Fruit fly (Drosophila melanogaster) whole organism, embryonic: ENCODE data around the gene ftz-f1.

Source experiments
- CG1024 ChIP-seq: fragments of 200-800 bp; sonication (Bioruptor generic); IDR thresholded peaks from 2 replicates; pipeline ENCODE4 v1.3.6; 2022; ENCODE audit warnings: missing biosample characterization, missing genetic modification characterization
- CG10366 ChIP-seq: fragments of 200-800 bp; sonication (Bioruptor generic); IDR thresholded peaks from 2 replicates; pipeline ENCODE4 v1.3.6; 2022; ENCODE audit warnings: missing biosample characterization, missing genetic modification characterization
- CG10979 ChIP-seq: fragments of 200-800 bp; sonication (Bioruptor generic); optimal IDR thresholded peaks from 2 replicates; lab custom pipeline; 2018; ENCODE audit warnings: missing biosample characterization, mild to moderate bottlenecking, missing genetic modification characterization, moderate library complexity
- CG12104 ChIP-seq: fragments of 200-800 bp; sonication (Bioruptor generic); optimal IDR thresholded peaks from 3 replicates; lab custom pipeline; 2016; ENCODE audit warnings: missing biosample characterization, missing genetic modification characterization
- CG12236 ChIP-seq: fragments of 200-800 bp; sonication (Bioruptor generic); optimal IDR thresholded peaks from 2 replicates; lab custom pipeline; 2016; ENCODE audit warnings: missing biosample characterization, missing genetic modification characterization
- CG12744 ChIP-seq: fragments of 200-800 bp; sonication (Bioruptor generic); optimal IDR thresholded peaks from 2 replicates; lab custom pipeline; 2016; ENCODE audit warnings: missing biosample characterization, missing genetic modification characterization
- CG12769 ChIP-seq: fragments of 200-800 bp; sonication (Bioruptor generic); optimal IDR thresholded peaks from 2 replicates; lab custom pipeline; 2019; ENCODE audit warnings: missing biosample characterization, mild to moderate bottlenecking, missing genetic modification characterization, moderate library complexity
- CG1529 ChIP-seq: fragments of 200-800 bp; sonication (Bioruptor generic); optimal IDR thresholded peaks from 3 replicates; lab custom pipeline; 2018; ENCODE audit warnings: missing biosample characterization, missing genetic modification characterization
- CG17186 ChIP-seq: fragments of 200-800 bp; sonication (Bioruptor generic); optimal IDR thresholded peaks from 3 replicates; lab custom pipeline; 2017; ENCODE audit warnings: missing biosample characterization, missing genetic modification reagents, missing genetic modification characterization
- CG1832 ChIP-seq: fragments of 200-800 bp; sonication (Bioruptor generic); optimal IDR thresholded peaks from 2 replicates; lab custom pipeline; 2017; ENCODE audit warnings: missing biosample characterization, mild to moderate bottlenecking, missing genetic modification characterization, inconsistent platforms
- CG2202 ChIP-seq: fragments of 200-800 bp; sonication (Bioruptor generic); optimal IDR thresholded peaks from 2 replicates; lab custom pipeline; 2018; ENCODE audit warnings: missing biosample characterization, mild to moderate bottlenecking, missing genetic modification characterization
- CG30020 ChIP-seq: fragments of 200-800 bp; optimal IDR thresholded peaks from 2 replicates; lab custom pipeline; 2019; ENCODE audit warnings: missing biosample characterization, mild to moderate bottlenecking, missing genetic modification characterization, moderate library complexity
- CG32532 ChIP-seq: fragments of 200-800 bp; sonication (Bioruptor generic); IDR thresholded peaks from 2 replicates; pipeline ENCODE4 v1.3.6; 2022; ENCODE audit warnings: missing biosample characterization, missing genetic modification characterization
- CG42726 ChIP-seq: fragments of 200-800 bp; sonication (Bioruptor generic); IDR thresholded peaks from 2 replicates; pipeline ENCODE4 v1.3.6; 2022; ENCODE audit warnings: missing biosample characterization, missing genetic modification characterization; ENCODE audit not compliant: partially characterized antibody
- CG4854 ChIP-seq: fragments of 200-800 bp; sonication (Bioruptor generic); optimal IDR thresholded peaks from 2 replicates; lab custom pipeline; 2016; ENCODE audit warnings: missing biosample characterization, missing genetic modification characterization, inconsistent platforms
- CG8388 ChIP-seq: fragments of 200-800 bp; sonication (Bioruptor generic); optimal IDR thresholded peaks from 2 replicates; lab custom pipeline; 2019; ENCODE audit warnings: missing biosample characterization, mild to moderate bottlenecking, missing genetic modification characterization, moderate library complexity
- CG9817 ChIP-seq: fragments of 200-800 bp; sonication (Bioruptor generic); optimal IDR thresholded peaks from 2 replicates; lab custom pipeline; 2018; ENCODE audit warnings: missing biosample characterization, mild to moderate bottlenecking, missing genetic modification characterization, moderate library complexity
- CHES-1-like ChIP-seq: fragments of 200-800 bp; sonication (Bioruptor generic); optimal IDR thresholded peaks from 2 replicates; lab custom pipeline; 2016; ENCODE audit warnings: missing biosample characterization, missing genetic modification characterization
- D ChIP-seq, 2 experiments: fragments of 200-800 bp in 1 of 2; fragments of >200 bp in 1 of 2; sonication (Bioruptor generic) in 1 of 2; optimal IDR thresholded peaks; 2 replicates in 1 of 2; 3 replicates in 1 of 2; lab custom pipeline; 2017; ENCODE audit warnings: mild to moderate bottlenecking in 1 of 2, missing biosample characterization in 1 of 2, missing genetic modification characterization in 1 of 2, missing genetic modification reagents in 1 of 2
- Dll ChIP-seq: fragments of 200-800 bp; sonication (Bioruptor generic); IDR thresholded peaks from 4 replicates; pipeline ENCODE4 v1.3.6; 2022; ENCODE audit warnings: missing biosample characterization, missing genetic modification characterization; ENCODE audit not compliant: partially characterized antibody
- Doc2 ChIP-seq: fragments of 200-800 bp; sonication (Bioruptor generic); IDR thresholded peaks from 2 replicates; pipeline ENCODE4 v1.3.6; 2022; ENCODE audit warnings: missing biosample characterization, missing genetic modification characterization
- E2f2 ChIP-seq: fragments of 200-800 bp; sonication (Bioruptor generic); IDR thresholded peaks from 2 replicates; pipeline ENCODE4 v1.3.6; 2022; ENCODE audit warnings: missing biosample characterization, missing genetic modification characterization
- Ets97D ChIP-seq: fragments of 200-800 bp; sonication (Bioruptor generic); optimal IDR thresholded peaks from 3 replicates; lab custom pipeline; 2016; ENCODE audit warnings: missing biosample characterization, missing genetic modification characterization
- HLH3B ChIP-seq: fragments of 200-800 bp; sonication (Bioruptor generic); IDR thresholded peaks from 2 replicates; pipeline ENCODE4 v1.3.6; 2022; ENCODE audit warnings: missing biosample characterization, missing genetic modification characterization
- Hand ChIP-seq: fragments of 200-800 bp; sonication (Bioruptor generic); optimal IDR thresholded peaks from 2 replicates; lab custom pipeline; 2017; ENCODE audit warnings: mild to moderate bottlenecking, missing biosample characterization, missing genetic modification reagents, missing genetic modification characterization
- Hr78 ChIP-seq, 2 experiments: fragments of 200-800 bp in 1 of 2; fragments of >200 bp in 1 of 2; sonication (Bioruptor generic) in 1 of 2; optimal IDR thresholded peaks; 2 replicates each; lab custom pipeline; 2017 to 2019; ENCODE audit warnings: missing biosample characterization in 2 of 2, missing genetic modification characterization in 2 of 2, mild to moderate bottlenecking in 1 of 2, moderate library complexity in 1 of 2
- Max ChIP-seq: fragments of 200-800 bp; sonication (Bioruptor generic); optimal IDR thresholded peaks from 2 replicates; lab custom pipeline; 2016; ENCODE audit warnings: missing biosample characterization, mild to moderate bottlenecking, missing genetic modification characterization
- NK7.1 ChIP-seq: fragments of 200-800 bp; sonication (Bioruptor generic); optimal IDR thresholded peaks from 3 replicates; lab custom pipeline; 2016; ENCODE audit warnings: missing biosample characterization, missing genetic modification characterization
- Oaz ChIP-seq: fragments of 200-800 bp; sonication (Bioruptor generic); IDR thresholded peaks from 2 replicates; pipeline ENCODE4 v1.3.6; 2022; ENCODE audit warnings: missing biosample characterization, missing genetic modification characterization
- Oli ChIP-seq: fragments of 200-800 bp; sonication (Bioruptor generic); optimal IDR thresholded peaks from 2 replicates; lab custom pipeline; 2018; ENCODE audit warnings: missing biosample characterization, mild to moderate bottlenecking, missing genetic modification characterization, moderate library complexity
- PHDP ChIP-seq: fragments of 200-800 bp; sonication (Bioruptor generic); optimal IDR thresholded peaks from 3 replicates; lab custom pipeline; 2018; ENCODE audit warnings: missing biosample characterization, mild to moderate bottlenecking, missing genetic modification characterization, moderate library complexity
- Ptx1 ChIP-seq: fragments of 200-800 bp; sonication (Bioruptor generic); IDR thresholded peaks from 2 replicates; pipeline ENCODE4 v1.3.6; 2022; ENCODE audit warnings: missing biosample characterization, missing genetic modification characterization
- Rfx ChIP-seq: fragments of 200-800 bp; sonication (Bioruptor generic); IDR thresholded peaks from 2 replicates; pipeline ENCODE4 v1.3.6; 2022; ENCODE audit warnings: missing biosample characterization, missing genetic modification characterization
- YL-1 ChIP-seq: fragments of 200-800 bp; sonication (Bioruptor generic); optimal IDR thresholded peaks from 3 replicates; lab custom pipeline; 2017; ENCODE audit warnings: missing biosample characterization, mild to moderate bottlenecking, missing genetic modification characterization
- ab ChIP-seq: fragments of 200-800 bp; sonication (Bioruptor generic); optimal IDR thresholded peaks from 2 replicates; lab custom pipeline; 2016; ENCODE audit warnings: missing biosample characterization, missing genetic modification characterization
- cad ChIP-seq: fragments of >200 bp; optimal IDR thresholded peaks from 2 replicates; lab custom pipeline; 2017; ENCODE audit warnings: missing biosample characterization, missing genetic modification characterization
- danr ChIP-seq: fragments of 200-800 bp; sonication (Bioruptor generic); IDR thresholded peaks from 2 replicates; pipeline ENCODE4 v1.3.6; 2022; ENCODE audit warnings: missing biosample characterization, missing genetic modification characterization
- dati ChIP-seq: fragments of 200-800 bp; sonication (Bioruptor generic); IDR thresholded peaks from 2 replicates; pipeline ENCODE4 v1.3.6; 2022; ENCODE audit warnings: missing biosample characterization, missing genetic modification characterization
- disco-r ChIP-seq: fragments of 200-800 bp; sonication (Bioruptor generic); optimal IDR thresholded peaks from 2 replicates; lab custom pipeline; 2016; ENCODE audit warnings: missing biosample characterization, missing genetic modification characterization
- eve ChIP-seq, 2 experiments: fragments of >200 bp; optimal IDR thresholded peaks; 2 replicates each; lab custom pipeline; 2017; ENCODE audit warnings: missing biosample characterization in 2 of 2, missing genetic modification characterization in 2 of 2
- fd96Cb ChIP-seq: fragments of 200-800 bp; sonication (Bioruptor generic); optimal IDR thresholded peaks from 2 replicates; lab custom pipeline; 2018; ENCODE audit warnings: missing biosample characterization, mild to moderate bottlenecking, missing genetic modification characterization, moderate library complexity
- gt ChIP-seq: fragments of 200-800 bp; sonication (Bioruptor generic); IDR thresholded peaks from 2 replicates; pipeline ENCODE4 v1.3.6; 2022; ENCODE audit warnings: missing biosample characterization, missing genetic modification characterization
- h ChIP-seq: fragments of >200 bp; optimal IDR thresholded peaks from 2 replicates; lab custom pipeline; 2017
- knrl ChIP-seq: fragments of 200-800 bp; sonication (Bioruptor generic); IDR thresholded peaks from 3 replicates; pipeline ENCODE4 v1.3.6; 2022; ENCODE audit warnings: missing biosample characterization, missing genetic modification characterization; ENCODE audit not compliant: partially characterized antibody
- lov ChIP-seq, 2 experiments: fragments of 200-800 bp in 1 of 2; fragments of >200 bp in 1 of 2; sonication (Bioruptor generic) in 1 of 2; IDR thresholded peaks in 1 of 2; optimal IDR thresholded peaks in 1 of 2; 2 replicates in 1 of 2; 3 replicates in 1 of 2; pipeline versions ENCODE4 v1.3.6 to Lab custom; 2017 to 2022; ENCODE audit warnings: missing biosample characterization in 1 of 2, missing genetic modification characterization in 1 of 2
- pb ChIP-seq: fragments of 200-800 bp; sonication (Bioruptor generic); optimal IDR thresholded peaks from 3 replicates; lab custom pipeline; 2016; ENCODE audit warnings: missing biosample characterization, missing genetic modification characterization
- sima ChIP-seq: fragments of 200-800 bp; sonication (Bioruptor generic); optimal IDR thresholded peaks from 2 replicates; lab custom pipeline; 2016; ENCODE audit warnings: missing biosample characterization, missing genetic modification characterization
- slou ChIP-seq: fragments of 200-800 bp; sonication (Bioruptor generic); optimal IDR thresholded peaks from 3 replicates; lab custom pipeline; 2016; ENCODE audit warnings: missing biosample characterization, missing genetic modification characterization
- stc ChIP-seq: fragments of 200-800 bp; sonication (Bioruptor generic); IDR thresholded peaks from 2 replicates; pipeline ENCODE4 v1.3.6; 2022; ENCODE audit warnings: missing biosample characterization, missing genetic modification characterization
- zfh2 ChIP-seq: fragments of 200-800 bp; sonication (Bioruptor generic); optimal IDR thresholded peaks from 2 replicates; lab custom pipeline; 2016; ENCODE audit warnings: missing biosample characterization, missing genetic modification characterization

The ftz-f1 gene

DNA sequence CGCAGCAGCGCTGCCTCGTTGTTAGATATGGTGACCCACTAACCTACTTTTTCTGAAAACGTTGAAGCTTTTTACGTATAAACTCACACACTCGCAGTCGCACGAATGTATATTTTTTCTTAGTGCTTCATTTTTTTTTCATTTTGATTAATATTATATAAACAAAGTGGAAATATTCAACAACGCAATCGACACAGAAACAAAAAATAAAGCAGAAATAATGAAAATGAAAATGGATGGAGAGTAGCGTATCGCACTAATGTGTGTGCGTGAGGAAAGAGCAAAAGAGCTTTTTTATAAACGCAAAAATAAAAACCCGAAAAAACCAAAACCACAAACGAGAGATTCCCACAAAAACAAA is 15.1 kb downstream of the ftz-f1 start (continued):
- peak; percentile 25 for TF ChIP-seq Ets97D (GFP tag; lab: Kevin White, UChicago)
- TF ChIP-seq Oaz (GFP tag; lab: Robert Waterston, UW): no peak; the same call in 1 of the 2 replicates
- no peak for TF ChIP-seq gt (GFP tag; lab: Robert Waterston, UW)
- TF ChIP-seq CHES-1-like (GFP tag; lab: Kevin White, UChicago): no peak
- TF ChIP-seq disco-r (GFP tag; lab: Kevin White, UChicago): no peak
- peak; percentile 12 for TF ChIP-seq fd96Cb (tag; lab: Kevin White, UChicago)
- 0 out of 2 replicates have a peak, but pooled peaks have one; percentile 26 for TF ChIP-seq danr (GFP tag; lab: Robert Waterston, UW)
- peak; percentile 35 for TF ChIP-seq CG10366 (GFP tag; lab: Robert Waterston, UW)
- TF ChIP-seq D (optimal IDR thresholded peaks at IDR 0.05; lab: Kevin White, UChicago): no peak
- no peak for TF ChIP-seq D (GFP tag; optimal IDR thresholded peaks at IDR 0.05; lab: Kevin White, UChicago)
- no peak for TF ChIP-seq knrl (GFP tag; lab: Robert Waterston, UW)
- no peak for TF ChIP-seq dati
- peak; percentile 41 for TF ChIP-seq CG8388 (GFP tag; lab: Kevin White, UChicago)
- TF ChIP-seq CG12769: no peak
- peak; percentile 43 for TF ChIP-seq E2f2 (GFP tag; lab: Robert Waterston, UW)
- TF ChIP-seq CG32532 (GFP tag; lab: Robert Waterston, UW): no peak; the same call in 1 of the 2 replicates
- no peak for TF ChIP-seq NK7.1 (GFP tag; lab: Kevin White, UChicago)
- peak; percentile 42 for TF ChIP-seq Rfx
- TF ChIP-seq Dll (GFP tag; lab: Robert Waterston, UW): no peak; the same call in 3 of the 4 replicates
- peak in 1 of 2 experiments; percentile 80 for TF ChIP-seq eve (GFP tag; optimal IDR thresholded peaks at IDR 0.05; lab: Kevin White, UChicago)
- no peak for TF ChIP-seq CG1832 (GFP tag; lab: Kevin White, UChicago)
- no peak for TF ChIP-seq Hr78 (GFP tag; optimal IDR thresholded peaks at IDR 0.05; lab: Kevin White, UChicago)
- no peak for TF ChIP-seq CG12744 (GFP tag; lab: Kevin White, UChicago)
- peak; percentile 62; the same call in 1 of the 2 replicates for TF ChIP-seq stc (GFP tag; lab: Robert Waterston, UW)
- no peak for TF ChIP-seq CG10979 (tag; lab: Kevin White, UChicago)
- peak; percentile 12 for TF ChIP-seq CG12104 (GFP tag; lab: Kevin White, UChicago)
- TF ChIP-seq Oli (tag; lab: Kevin White, UChicago): peak; percentile 28
- TF ChIP-seq CG17186 (GFP tag; lab: Kevin White, UChicago): no peak
- TF ChIP-seq sima (GFP tag; lab: Kevin White, UChicago): no peak
- TF ChIP-seq CG42726 (GFP tag; lab: Robert Waterston, UW): no peak
- no peak for TF ChIP-seq CG1529
- no peak for TF ChIP-seq YL-1 (GFP tag; lab: Kevin White, UChicago)
- TF ChIP-seq CG4854 (GFP tag; lab: Kevin White, UChicago): no peak
- no peak for TF ChIP-seq Max (GFP tag; lab: Kevin White, UChicago)
- no peak for TF ChIP-seq CG9817
- TF ChIP-seq lov (optimal IDR thresholded peaks at IDR 0.05; lab: Kevin White, UChicago): no peak
- TF ChIP-seq lov (GFP tag; IDR thresholded peaks at IDR 0.05; lab: Robert Waterston, UW): no peak
- TF ChIP-seq CG30020 (tag; lab: Kevin White, UChicago): no peak
- no peak for TF ChIP-seq CG12236
- no peak for TF ChIP-seq zfh2 (GFP tag; lab: Kevin White, UChicago)
- TF ChIP-seq PHDP (tag; lab: Kevin White, UChicago): peak; percentile 17
- TF ChIP-seq cad (GFP tag; lab: Kevin White, UChicago): no peak
- TF ChIP-seq pb (GFP tag; lab: Kevin White, UChicago): no peak
- no peak for TF ChIP-seq slou
- TF ChIP-seq HLH3B: peak; percentile 31; the same call in 1 of the 2 replicates
- TF ChIP-seq Doc2 (GFP tag; lab: Robert Waterston, UW): no peak
- TF ChIP-seq ab (GFP tag; lab: Kevin White, UChicago): no peak
- no peak for TF ChIP-seq Hand
- no peak for TF ChIP-seq CG1024
- TF ChIP-seq Ptx1 (GFP tag; lab: Robert Waterston, UW): peak; percentile 56
- TF ChIP-seq h: no peak
- TF ChIP-seq CG2202 (tag; lab: Kevin White, UChicago): no peak
